Worm (Caenorhabditis elegans): ENCODE measurements around the gene W09D6.4.
A peak's percentile ranks its signal among the peaks of the same experiment; 100 is the strongest.

DNA sequence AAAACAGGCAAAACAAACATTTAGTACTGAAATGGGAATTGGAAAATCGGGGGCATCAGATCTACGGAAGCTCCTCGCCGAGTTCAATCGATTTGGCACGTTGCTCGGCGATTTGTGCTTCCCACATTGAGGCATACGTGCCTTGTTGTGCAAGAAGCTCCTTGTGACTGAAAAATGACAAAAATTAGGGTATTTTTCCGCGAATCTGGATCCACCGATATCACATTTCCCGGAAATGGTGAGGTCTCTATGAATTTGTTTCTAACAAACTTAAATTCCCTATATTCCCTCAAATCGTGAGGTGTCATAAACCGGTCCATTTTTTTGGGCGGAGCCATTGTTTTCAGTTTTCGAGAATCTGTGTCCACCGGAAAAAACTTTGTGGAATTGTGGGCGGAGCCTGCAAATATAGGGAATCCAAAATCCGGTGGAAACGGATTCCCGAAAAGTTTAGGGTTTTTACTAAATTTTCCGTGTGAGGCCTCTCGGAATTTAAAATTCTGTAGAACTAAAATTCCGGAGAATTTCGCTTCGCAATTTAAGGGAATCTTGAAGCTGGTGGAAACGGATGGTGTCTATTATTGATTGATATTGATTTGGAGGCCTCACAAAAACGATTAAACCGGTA, 12.2 kb downstream of the W09D6.4 start:
- no peak for TF ChIP-seq ztf-29 (GFP tag; IDR thresholded peaks at IDR 0.05)
- peak; percentile 65; the same call in 1 of the 2 replicates for TF ChIP-seq flt-1 (GFP tag; IDR thresholded peaks at IDR 0.05)

Data from whole organism, midembryonic.